Worm (Caenorhabditis elegans) whole organism, L1 larva: ENCODE data around the gene C01G10.5.

Experiments
- grh-1 ChIP-seq: fragments of 200-800 bp; sonication (Bioruptor generic); IDR thresholded peaks from 2 replicates; pipeline ENCODE4 v1.3.6; 2022; ENCODE audit warnings: missing genetic modification reagents, missing genetic modification characterization, missing compliant biosample characterization
- mdl-1 ChIP-seq, 2 experiments: fragments of 150-350 bp; optimal IDR thresholded peaks; 2 replicates each; lab custom pipeline; 2014 to 2017; ENCODE audit warnings: missing biosample characterization in 2 of 2, missing genetic modification characterization in 2 of 2, inconsistent platforms in 1 of 2
- nhr-11 ChIP-seq: fragments of 150-350 bp; optimal IDR thresholded peaks from 2 replicates; lab custom pipeline; 2014; ENCODE audit warnings: missing biosample characterization, missing genetic modification characterization
- nhr-237 ChIP-seq: fragments of 150-350 bp; optimal IDR thresholded peaks from 2 replicates; lab custom pipeline; 2014; ENCODE audit warnings: missing biosample characterization, missing genetic modification characterization
- nhr-28 ChIP-seq: fragments of 150-350 bp; optimal IDR thresholded peaks from 2 replicates; lab custom pipeline; 2014; ENCODE audit warnings: missing biosample characterization, missing genetic modification characterization
- nhr-77 ChIP-seq: fragments of 150-350 bp; optimal IDR thresholded peaks from 2 replicates; lab custom pipeline; 2014; ENCODE audit warnings: missing biosample characterization, missing genetic modification characterization
- nhr-90 ChIP-seq: sonication (generic microtip); optimal IDR thresholded peaks from 2 replicates; lab custom pipeline; 2016; ENCODE audit warnings: mild to moderate bottlenecking, missing genetic modification characterization, missing compliant biosample characterization; ENCODE audit not compliant: poor library complexity
- rnt-1 ChIP-seq: sonication (generic microtip); optimal IDR thresholded peaks from 2 replicates; lab custom pipeline; 2016; ENCODE audit warnings: mild to moderate bottlenecking, missing genetic modification characterization, moderate library complexity, missing compliant biosample characterization
- snpc-4 ChIP-seq: fragments of 150-350 bp; optimal IDR thresholded peaks from 2 replicates; lab custom pipeline; 2014; ENCODE audit warnings: missing biosample characterization, missing genetic modification characterization
- unc-98 ChIP-seq: fragments of 200-800 bp; sonication (Bioruptor generic); IDR thresholded peaks from 2 replicates; pipeline ENCODE4 v1.3.6; 2022; ENCODE audit warnings: missing genetic modification characterization, missing compliant biosample characterization
- zag-1 ChIP-seq: fragments of 150-350 bp; optimal IDR thresholded peaks from 2 replicates; lab custom pipeline; 2014; ENCODE audit warnings: missing biosample characterization, missing genetic modification characterization

DNA sequence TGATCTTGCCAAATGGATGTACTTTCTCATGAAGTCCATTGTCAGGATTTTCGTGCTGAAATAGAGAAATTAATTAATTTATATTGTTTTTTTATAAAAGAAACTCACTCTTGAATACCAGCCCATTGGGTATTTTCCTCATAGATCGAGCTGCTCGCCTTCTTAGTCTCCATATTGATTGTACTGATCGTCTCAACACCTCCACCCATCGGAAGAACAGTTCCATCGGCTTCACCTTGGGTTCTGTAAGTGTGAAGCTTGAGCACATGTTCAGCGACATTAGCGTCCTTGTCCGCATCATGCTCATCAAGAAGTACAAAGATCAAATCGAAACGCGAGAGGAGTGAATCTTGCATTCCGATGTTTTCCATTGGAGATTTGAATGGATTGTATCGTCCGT lies 31.6 kb downstream of the C01G10.5 start:
- TF ChIP-seq nhr-28 (tag; lab: Kevin White, UChicago) (no peak), nhr-11 (tag; lab: Kevin White, UChicago) (no peak), nhr-77 (no peak), grh-1 (GFP tag; lab: Robert Waterston, UW) (no peak), mdl-1 (tag; optimal IDR thresholded peaks at IDR 0.05; lab: Kevin White, UChicago) (no peak), rnt-1 (tag; lab: Kevin White, UChicago) (no peak), nhr-90 (no peak), snpc-4 (tag; lab: Kevin White, UChicago) (no peak), unc-98 (GFP tag; lab: Robert Waterston, UW) (no peak), zag-1 (no peak), nhr-237 (tag; lab: Kevin White, UChicago) (no peak)
